Worm (Caenorhabditis elegans) whole organism, L4 larva: ENCODE data around the gene R10E4.6.

Experiments
- D1046.2 ChIP-seq: fragments of 200-800 bp; sonication (Bioruptor generic); IDR thresholded peaks from 2 replicates; pipeline ENCODE4 v1.3.6; 2022; ENCODE audit warnings: missing genetic modification characterization, missing compliant biosample characterization
- F10B5.3 ChIP-seq: sonication (generic microtip); optimal IDR thresholded peaks from 2 replicates; lab custom pipeline; 2016; ENCODE audit warnings: mild to moderate bottlenecking, missing genetic modification characterization, missing compliant biosample characterization
- F26F4.8 ChIP-seq: fragments of 200-800 bp; sonication (Bioruptor generic); conservative IDR thresholded peaks from 2 replicates; pipeline ENCODE4 v1.3.6; 2022; ENCODE audit warnings: missing genetic modification characterization, missing compliant biosample characterization
- F44E2.7 ChIP-seq: fragments of 200-800 bp; sonication (Bioruptor generic); IDR thresholded peaks from 2 replicates; pipeline ENCODE4 v2.1.2; 2022; ENCODE audit warnings: missing genetic modification characterization, missing compliant biosample characterization
- T20F7.1 ChIP-seq: fragments of 200-800 bp; sonication (Bioruptor generic); optimal IDR thresholded peaks from 2 replicates; lab custom pipeline; 2018; ENCODE audit warnings: mild to moderate bottlenecking, missing genetic modification characterization, missing compliant biosample characterization
- T26A8.4 ChIP-seq: fragments of 200-800 bp; sonication (Bioruptor generic); IDR thresholded peaks from 2 replicates; pipeline ENCODE4 v1.3.6; 2022; ENCODE audit warnings: missing genetic modification characterization, missing compliant biosample characterization
- Y5F2A.4 ChIP-seq: fragments of 200-800 bp; sonication (Bioruptor generic); optimal IDR thresholded peaks from 2 replicates; lab custom pipeline; 2018; ENCODE audit warnings: mild to moderate bottlenecking, missing genetic modification characterization, missing compliant biosample characterization
- Y75B8A.6 ChIP-seq: fragments of 200-800 bp; sonication (Bioruptor generic); IDR thresholded peaks from 2 replicates; pipeline ENCODE4 v1.3.6; 2022; ENCODE audit warnings: missing genetic modification reagents, missing genetic modification characterization, missing compliant biosample characterization
- ZK546.5 ChIP-seq, 2 experiments: sonication (generic microtip); optimal IDR thresholded peaks; 2 replicates each; lab custom pipeline; 2017; ENCODE audit warnings: missing biosample characterization in 2 of 2, missing genetic modification characterization in 2 of 2
- aly-2 ChIP-seq: sonication (generic microtip); optimal IDR thresholded peaks from 2 replicates; lab custom pipeline; 2018; ENCODE audit warnings: missing biosample characterization, missing genetic modification characterization
- ama-1 ChIP-seq: fragments of 150-350 bp; optimal IDR thresholded peaks from 2 replicates; lab custom pipeline; 2014; ENCODE audit warnings: inconsistent platforms, mixed read lengths
- attf-4 ChIP-seq: sonication (generic microtip); optimal IDR thresholded peaks from 3 replicates; lab custom pipeline; 2017; ENCODE audit warnings: missing biosample characterization, missing genetic modification characterization
- ceh-44 ChIP-seq: fragments of 200-800 bp; sonication (Bioruptor generic); IDR thresholded peaks from 2 replicates; pipeline ENCODE4 v1.3.6; 2022; ENCODE audit warnings: missing genetic modification reagents, missing genetic modification characterization, missing compliant biosample characterization
- ces-1 ChIP-seq: fragments of 150-350 bp; sonication (generic microtip); optimal IDR thresholded peaks from 4 replicates; lab custom pipeline; 2014; ENCODE audit warnings: missing biosample characterization, missing genetic modification reagents, missing genetic modification characterization
- cey-2 ChIP-seq: sonication (generic microtip); optimal IDR thresholded peaks from 3 replicates; lab custom pipeline; 2017; ENCODE audit warnings: missing genetic modification characterization, mild to moderate bottlenecking, missing compliant biosample characterization, antibody characterized with exemption, borderline replicate concordance; ENCODE audit not compliant: insufficient read depth
- ctbp-1 ChIP-seq: fragments of 200-800 bp; sonication (Bioruptor generic); IDR thresholded peaks from 2 replicates; pipeline ENCODE4 v1.3.6; 2022; ENCODE audit warnings: missing genetic modification reagents, missing genetic modification characterization, missing compliant biosample characterization
- daf-16 ChIP-seq, 3 experiments: sonication (generic microtip); optimal IDR thresholded peaks; 2 replicates each; lab custom pipeline; 2016 to 2017; ENCODE audit warnings: missing genetic modification characterization in 3 of 3, missing genetic modification reagents in 3 of 3, mild to moderate bottlenecking in 2 of 3, missing compliant biosample characterization in 2 of 3, missing biosample characterization in 1 of 3, moderate library complexity in 1 of 3
- daf-8 ChIP-seq: fragments of 200-800 bp; sonication (Bioruptor generic); IDR thresholded peaks from 2 replicates; pipeline ENCODE4 v1.3.6; 2022; ENCODE audit warnings: missing genetic modification characterization, missing compliant biosample characterization
- dmd-6 ChIP-seq: fragments of 200-800 bp; sonication (Bioruptor generic); IDR thresholded peaks from 2 replicates; pipeline ENCODE4 v1.3.6; 2022; ENCODE audit warnings: missing genetic modification reagents, missing genetic modification characterization, missing compliant biosample characterization
- dmd-8 ChIP-seq: fragments of 200-800 bp; sonication (Bioruptor generic); IDR thresholded peaks from 2 replicates; pipeline ENCODE4 v1.3.6; 2022; ENCODE audit warnings: missing genetic modification characterization, missing compliant biosample characterization
- dpl-1 ChIP-seq: fragments of 150-350 bp; optimal IDR thresholded peaks from 2 replicates; lab custom pipeline; 2014; ENCODE audit warnings: missing biosample characterization, missing genetic modification reagents, missing genetic modification characterization
- egl-43 ChIP-seq: fragments of 200-800 bp; sonication (Bioruptor generic); IDR thresholded peaks from 2 replicates; pipeline ENCODE4 v1.3.6; 2022; ENCODE audit warnings: missing genetic modification reagents, missing genetic modification characterization, missing compliant biosample characterization
- fkh-10 ChIP-seq: fragments of 150-350 bp; optimal IDR thresholded peaks from 2 replicates; lab custom pipeline; 2014; ENCODE audit warnings: missing biosample characterization, missing genetic modification reagents, missing genetic modification characterization
- fos-1 ChIP-seq: fragments of 150-350 bp; optimal IDR thresholded peaks from 2 replicates; lab custom pipeline; 2014; ENCODE audit warnings: missing biosample characterization, missing genetic modification characterization
- gei-8 ChIP-seq: fragments of 200-800 bp; sonication (Bioruptor generic); optimal IDR thresholded peaks from 2 replicates; lab custom pipeline; 2018; ENCODE audit warnings: mild to moderate bottlenecking, missing genetic modification characterization, missing compliant biosample characterization
- hif-1 ChIP-seq, 2 experiments: sonication (generic microtip); optimal IDR thresholded peaks; 2 replicates each; lab custom pipeline; 2016 to 2017; ENCODE audit warnings: missing compliant biosample characterization in 2 of 2, missing genetic modification characterization in 2 of 2, missing genetic modification reagents in 2 of 2, missing genotype in 2 of 2, mild to moderate bottlenecking in 1 of 2
- hlh-11 ChIP-seq: fragments of 200-800 bp; sonication (Bioruptor generic); optimal IDR thresholded peaks from 2 replicates; lab custom pipeline; 2018; ENCODE audit warnings: mild to moderate bottlenecking, missing genetic modification characterization, missing compliant biosample characterization
- hlh-30 ChIP-seq: sonication (generic microtip); optimal IDR thresholded peaks from 2 replicates; lab custom pipeline; 2017; ENCODE audit warnings: antibody characterized with exemption, mild to moderate bottlenecking, missing genetic modification characterization, missing compliant biosample characterization; ENCODE audit not compliant: insufficient read depth
- lin-1 ChIP-seq: fragments of 200-800 bp; sonication (Bioruptor generic); IDR thresholded peaks from 2 replicates; pipeline ENCODE4 v1.3.6; 2022; ENCODE audit warnings: missing genetic modification reagents, missing genetic modification characterization, missing compliant biosample characterization
- lin-29 ChIP-seq: fragments of 200-800 bp; sonication (Bioruptor generic); IDR thresholded peaks from 2 replicates; pipeline ENCODE4 v1.3.6; 2022; ENCODE audit warnings: missing genetic modification reagents, missing genetic modification characterization, missing compliant biosample characterization
- lsy-2 ChIP-seq, 2 experiments: fragments of 150-350 bp in 1 of 2; sonication (generic microtip) in 1 of 2; optimal IDR thresholded peaks; 2 replicates each; lab custom pipeline; 2014 to 2017; ENCODE audit warnings: missing biosample characterization in 2 of 2, missing genetic modification characterization in 2 of 2
- madf-9 ChIP-seq: fragments of 200-800 bp; sonication (Bioruptor generic); conservative IDR thresholded peaks from 2 replicates; pipeline ENCODE4 v1.3.6; 2022; ENCODE audit warnings: missing genetic modification reagents, missing genetic modification characterization, missing compliant biosample characterization
- nhr-25 ChIP-seq: sonication (generic microtip); optimal IDR thresholded peaks from 2 replicates; lab custom pipeline; 2017; ENCODE audit warnings: missing genetic modification characterization, mild to moderate bottlenecking, missing compliant biosample characterization, antibody characterized with exemption, moderate library complexity, borderline replicate concordance; ENCODE audit not compliant: insufficient read depth
- nhr-42 ChIP-seq: fragments of 200-800 bp; sonication (Bioruptor generic); IDR thresholded peaks from 2 replicates; pipeline ENCODE4 v1.3.6; 2022; ENCODE audit warnings: missing genetic modification characterization, missing compliant biosample characterization
- nhr-48 ChIP-seq: sonication (generic microtip); optimal IDR thresholded peaks from 2 replicates; lab custom pipeline; 2016; ENCODE audit warnings: mild to moderate bottlenecking, missing genetic modification characterization, missing compliant biosample characterization
- nhr-6 ChIP-seq: fragments of 150-350 bp; optimal IDR thresholded peaks from 2 replicates; lab custom pipeline; 2014; ENCODE audit warnings: missing biosample characterization, missing genetic modification characterization
- nhr-76 ChIP-seq: fragments of 150-350 bp; optimal IDR thresholded peaks from 2 replicates; lab custom pipeline; 2014; ENCODE audit warnings: missing biosample characterization, missing genetic modification characterization
- php-3 ChIP-seq: fragments of 200-800 bp; sonication (Bioruptor generic); IDR thresholded peaks from 2 replicates; pipeline ENCODE4 v1.3.6; 2022; ENCODE audit warnings: missing genetic modification reagents, missing genetic modification characterization, missing compliant biosample characterization
- rbr-2 ChIP-seq: sonication (generic microtip); optimal IDR thresholded peaks from 2 replicates; lab custom pipeline; 2016; ENCODE audit warnings: missing genotype, missing genetic modification characterization, missing compliant biosample characterization
- saeg-2 ChIP-seq: fragments of 200-800 bp; sonication (Bioruptor generic); IDR thresholded peaks from 2 replicates; pipeline ENCODE4 v1.3.6; 2022; ENCODE audit warnings: missing genetic modification reagents, missing genetic modification characterization, missing compliant biosample characterization
- sdz-12 ChIP-seq: fragments of 200-800 bp; sonication (Bioruptor generic); optimal IDR thresholded peaks from 2 replicates; lab custom pipeline; 2018; ENCODE audit warnings: mild to moderate bottlenecking, missing genetic modification characterization, missing compliant biosample characterization
- snpc-1.2 ChIP-seq: fragments of 200-800 bp; sonication (Bioruptor generic); IDR thresholded peaks from 2 replicates; pipeline ENCODE4 v1.3.6; 2022; ENCODE audit warnings: missing genetic modification reagents, missing genetic modification characterization, missing compliant biosample characterization
- snpc-4 ChIP-seq: fragments of 150-350 bp; optimal IDR thresholded peaks from 2 replicates; lab custom pipeline; 2014; ENCODE audit warnings: missing biosample characterization, missing genetic modification characterization
- tag-97 ChIP-seq: fragments of 200-800 bp; sonication (Bioruptor generic); IDR thresholded peaks from 2 replicates; pipeline ENCODE4 v1.3.6; 2022; ENCODE audit warnings: missing genetic modification characterization, missing compliant biosample characterization
- unc-130 ChIP-seq: sonication (generic microtip); optimal IDR thresholded peaks from 2 replicates; lab custom pipeline; 2016; ENCODE audit warnings: missing genetic modification reagents, missing genetic modification characterization, missing compliant biosample characterization

Gene R10E4.6

DNA sequence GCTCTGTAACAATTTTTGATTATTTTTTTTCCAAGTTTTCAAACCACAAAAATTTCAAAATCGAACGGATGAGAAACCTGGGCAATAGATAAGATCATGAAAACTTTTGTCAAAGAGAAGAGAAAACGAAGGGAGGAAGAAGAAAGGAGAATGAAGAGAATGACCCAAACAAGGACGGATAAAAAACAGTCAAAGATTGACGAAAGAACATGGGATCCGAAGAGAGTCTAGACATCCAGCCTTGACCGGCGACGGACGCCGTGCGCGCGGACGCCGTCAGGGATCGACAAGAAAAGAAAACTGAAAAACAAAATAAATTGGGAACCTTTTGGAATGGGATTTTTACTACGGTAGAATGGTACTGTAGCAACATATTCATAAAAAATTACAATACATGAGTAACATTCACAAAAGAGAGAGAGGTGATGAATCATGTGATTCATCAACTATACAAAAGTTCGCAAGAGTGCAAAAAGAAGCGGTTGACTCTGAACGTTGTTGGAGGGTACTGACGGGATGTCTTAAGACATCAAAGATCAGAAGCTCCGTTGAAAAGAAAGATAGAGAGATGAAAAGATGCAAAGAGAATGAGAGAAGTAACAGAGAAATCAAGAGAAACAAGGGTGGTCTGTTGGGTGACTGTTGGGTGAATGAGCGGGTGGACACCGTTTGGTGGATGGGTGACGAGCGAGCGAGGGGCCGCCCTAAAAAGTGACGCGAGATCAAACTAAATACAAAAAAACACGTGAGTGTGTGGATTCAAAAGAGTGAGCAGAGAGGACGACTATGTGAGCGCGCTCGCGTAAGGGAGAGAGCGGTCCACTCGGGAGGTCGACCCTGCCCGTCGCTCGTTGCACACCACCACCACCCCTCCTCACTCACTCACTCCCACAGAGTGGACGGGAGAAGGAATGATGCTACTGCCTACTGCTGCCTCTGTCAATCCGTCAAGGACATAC is 12.7 kb upstream of the R10E4.6 start, which contains the start of gene sup-26 (continued):
- no peak for TF ChIP-seq nhr-48 (tag; lab: Kevin White, UChicago)
- no peak for TF ChIP-seq dmd-8 (GFP tag; lab: Robert Waterston, UW)
- TF ChIP-seq lsy-2 (tag; optimal IDR thresholded peaks at IDR 0.05; lab: Kevin White, UChicago), result peak in 1 of 2 experiments; percentile 61
- no peak for TF ChIP-seq egl-43 (GFP tag; lab: Robert Waterston, UW)
- TF ChIP-seq T20F7.1 (GFP tag; lab: Kevin White, UChicago), result no peak
- no peak for TF ChIP-seq gei-8 (GFP tag; lab: Kevin White, UChicago)
- no peak for TF ChIP-seq ama-1 (lab: Kevin White, UChicago)
- TF ChIP-seq F10B5.3, result peak; percentile 29
- TF ChIP-seq snpc-4 (tag; lab: Kevin White, UChicago), result no peak
- no peak for TF ChIP-seq saeg-2 (GFP tag; lab: Robert Waterston, UW)
- TF ChIP-seq T26A8.4 (GFP tag; lab: Robert Waterston, UW), result no peak
- TF ChIP-seq lin-29 (GFP tag; lab: Robert Waterston, UW), result no peak
- TF ChIP-seq unc-130 (GFP tag; lab: Kevin White, UChicago), result no peak
- no peak for TF ChIP-seq attf-4
- peak; percentile 20 for TF ChIP-seq sdz-12
- no peak for TF ChIP-seq aly-2 (tag; lab: Kevin White, UChicago)
- no peak for TF ChIP-seq nhr-42 (GFP tag; lab: Robert Waterston, UW)
- no peak for TF ChIP-seq daf-16 (GFP tag; optimal IDR thresholded peaks at IDR 0.05; lab: Kevin White, UChicago)
- TF ChIP-seq daf-16 (tag; optimal IDR thresholded peaks at IDR 0.05; lab: Kevin White, UChicago), result no peak
- no peak for TF ChIP-seq ctbp-1 (GFP tag; lab: Robert Waterston, UW)
- no peak for TF ChIP-seq D1046.2 (GFP tag; lab: Robert Waterston, UW)
- no peak for TF ChIP-seq Y75B8A.6 (GFP tag; lab: Robert Waterston, UW)
- TF ChIP-seq ceh-44, result no peak
- TF ChIP-seq Y5F2A.4, result no peak
- TF ChIP-seq ZK546.5 (tag; optimal IDR thresholded peaks at IDR 0.05; lab: Kevin White, UChicago), result no peak
- no peak for TF ChIP-seq dmd-6 (GFP tag; lab: Robert Waterston, UW)
- TF ChIP-seq lin-1 (GFP tag; lab: Robert Waterston, UW), result no peak
- no peak for TF ChIP-seq F26F4.8 (GFP tag; lab: Robert Waterston, UW)
- no peak for TF ChIP-seq hif-1 (tag; optimal IDR thresholded peaks at IDR 0.05; lab: Kevin White, UChicago)
- TF ChIP-seq ces-1 (GFP tag; lab: Kevin White, UChicago), result no peak
- TF ChIP-seq, all 104 proteins: peak for 14

DNA sequence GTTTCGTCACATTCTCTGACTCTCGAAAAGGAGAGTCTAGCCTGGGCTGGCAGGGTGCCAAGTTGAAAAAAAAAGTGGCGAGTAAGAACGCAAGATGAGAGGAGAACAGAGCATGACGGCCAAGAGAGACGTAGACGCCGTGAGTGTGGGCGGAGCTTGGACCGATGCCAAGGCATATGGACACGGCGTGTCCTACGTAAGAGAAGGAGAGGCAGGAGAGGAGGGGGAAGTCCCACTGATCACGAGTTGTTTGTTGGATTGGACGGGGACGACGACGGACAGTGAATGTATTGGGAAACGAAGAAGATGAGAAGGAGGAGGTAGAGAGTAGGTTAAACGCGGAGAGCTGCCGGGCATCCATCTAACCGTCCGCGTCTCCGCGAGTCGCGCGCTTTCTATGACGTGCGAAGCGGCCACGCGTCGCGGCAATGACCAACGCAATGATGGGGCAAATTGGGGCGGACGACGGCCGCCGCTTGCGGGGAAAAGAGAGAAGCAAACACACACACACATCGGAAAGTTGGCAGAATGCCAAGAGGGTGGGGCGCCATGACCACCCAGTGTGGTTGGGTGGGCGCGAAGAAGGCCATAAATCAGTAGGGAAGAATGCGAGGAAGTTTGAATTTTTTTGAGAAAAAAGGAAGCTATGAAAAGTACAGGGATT is 11.1 kb upstream of the R10E4.6 start:
- 0 out of 2 replicates have a peak, but pooled peaks have one; percentile 10 for TF ChIP-seq tag-97 (GFP tag; lab: Robert Waterston, UW)
- TF ChIP-seq rbr-2 (tag; lab: Kevin White, UChicago), result peak; percentile 99
- TF ChIP-seq fos-1 (tag; lab: Kevin White, UChicago), result peak; percentile 86
- TF ChIP-seq lin-1 (GFP tag; lab: Robert Waterston, UW), result peak; percentile 99
- TF ChIP-seq saeg-2 (GFP tag; lab: Robert Waterston, UW), result peak; percentile 98
- peak; percentile 78 for TF ChIP-seq dpl-1 (GFP tag; lab: Kevin White, UChicago)
- TF ChIP-seq fkh-10 (GFP tag; lab: Kevin White, UChicago), result peak; percentile 86
- peak; percentile 99 for TF ChIP-seq madf-9 (GFP tag; lab: Robert Waterston, UW)
- TF ChIP-seq nhr-76 (tag; lab: Kevin White, UChicago), result peak; percentile 58
- peak; percentile 25 for TF ChIP-seq unc-130 (GFP tag; lab: Kevin White, UChicago)
- TF ChIP-seq php-3, result peak; percentile 77
- peak; percentile 100 for TF ChIP-seq hlh-11 (tag; lab: Kevin White, UChicago)
- peak; percentile 96 for TF ChIP-seq egl-43 (GFP tag; lab: Robert Waterston, UW)
- TF ChIP-seq snpc-1.2 (GFP tag; lab: Robert Waterston, UW), result no peak; the same call in 1 of the 2 replicates
- no peak for TF ChIP-seq daf-8
- peak; percentile 29 for TF ChIP-seq nhr-6 (tag; lab: Kevin White, UChicago)
- peak; percentile 98 for TF ChIP-seq hlh-30 (tag; lab: Kevin White, UChicago)
- TF ChIP-seq F26F4.8 (GFP tag; lab: Robert Waterston, UW), result no peak
- peak; percentile 100 for TF ChIP-seq gei-8 (GFP tag; lab: Kevin White, UChicago)
- TF ChIP-seq nhr-25 (tag; lab: Kevin White, UChicago), result peak; percentile 83
- peak; percentile 98 for TF ChIP-seq ctbp-1 (GFP tag; lab: Robert Waterston, UW)
- TF ChIP-seq cey-2 (tag; lab: Kevin White, UChicago), result peak; percentile 82
- TF ChIP-seq F44E2.7, result no peak
